Fruit fly (Drosophila melanogaster) whole organism, embryonic: Measurements from ENCODE around the gene CG4577.

Experiments
- CG1024 ChIP-seq: fragments of 200-800 bp; sonication (Bioruptor generic); IDR thresholded peaks from 2 replicates; pipeline ENCODE4 v1.3.6; 2022; ENCODE audit warnings: missing biosample characterization, missing genetic modification characterization
- CG11085 ChIP-seq: fragments of 200-800 bp; sonication (Bioruptor generic); IDR thresholded peaks from 2 replicates; pipeline ENCODE4 v1.3.6; 2022; ENCODE audit warnings: missing biosample characterization, missing genetic modification characterization
- CG13424 ChIP-seq: fragments of 200-800 bp; sonication (Bioruptor generic); optimal IDR thresholded peaks from 2 replicates; lab custom pipeline; 2019; ENCODE audit warnings: missing biosample characterization, mild to moderate bottlenecking, missing genetic modification characterization, moderate library complexity
- CG14050 ChIP-seq: fragments of 200-800 bp; sonication (Bioruptor generic); IDR thresholded peaks from 3 replicates; pipeline ENCODE4 v1.3.6; 2022; ENCODE audit warnings: missing biosample characterization, missing genetic modification characterization
- CG15073 ChIP-seq: fragments of 200-800 bp; sonication (Bioruptor generic); optimal IDR thresholded peaks from 2 replicates; lab custom pipeline; 2016; ENCODE audit warnings: missing biosample characterization, missing genetic modification characterization
- CG16779 ChIP-seq: fragments of 200-800 bp; sonication (Bioruptor generic); IDR thresholded peaks from 2 replicates; pipeline ENCODE4 v1.3.6; 2022; ENCODE audit warnings: missing biosample characterization, missing genetic modification characterization
- CG16813 ChIP-seq: fragments of 200-800 bp; sonication (Bioruptor generic); IDR thresholded peaks from 3 replicates; pipeline ENCODE4 v1.3.6; 2022; ENCODE audit warnings: missing biosample characterization, missing genetic modification characterization; ENCODE audit not compliant: partially characterized antibody
- CG17568 ChIP-seq: fragments of 200-800 bp; sonication (Bioruptor generic); optimal IDR thresholded peaks from 2 replicates; lab custom pipeline; 2018; ENCODE audit warnings: missing biosample characterization, mild to moderate bottlenecking, missing genetic modification characterization, moderate library complexity
- CG17612 ChIP-seq: fragments of 200-800 bp; sonication (Bioruptor generic); IDR thresholded peaks from 2 replicates; pipeline ENCODE4 v1.3.6; 2022; ENCODE audit warnings: missing biosample characterization, missing genetic modification characterization
- CG1792 ChIP-seq: fragments of 200-800 bp; sonication (Bioruptor generic); optimal IDR thresholded peaks from 2 replicates; lab custom pipeline; 2016; ENCODE audit warnings: missing biosample characterization, missing genetic modification characterization
- CG2120 ChIP-seq: fragments of 200-800 bp; sonication (Bioruptor generic); optimal IDR thresholded peaks from 3 replicates; lab custom pipeline; 2016; ENCODE audit warnings: missing biosample characterization, missing genetic modification characterization
- CG2678 ChIP-seq: fragments of 200-800 bp; sonication (Bioruptor generic); optimal IDR thresholded peaks from 3 replicates; lab custom pipeline; 2019; ENCODE audit warnings: missing biosample characterization, mild to moderate bottlenecking, missing genetic modification characterization, moderate library complexity
- CG31388 ChIP-seq: fragments of 200-800 bp; sonication (Bioruptor generic); optimal IDR thresholded peaks from 2 replicates; lab custom pipeline; 2016; ENCODE audit warnings: missing biosample characterization, missing genetic modification characterization
- CG4820 ChIP-seq: fragments of 200-800 bp; sonication (Bioruptor generic); optimal IDR thresholded peaks from 3 replicates; lab custom pipeline; 2016; ENCODE audit warnings: missing biosample characterization, missing genetic modification characterization
- CG5245 ChIP-seq: fragments of 200-800 bp; sonication (Bioruptor generic); optimal IDR thresholded peaks from 3 replicates; lab custom pipeline; 2016; ENCODE audit warnings: missing biosample characterization, missing genetic modification characterization
- CG7271 ChIP-seq: fragments of 200-800 bp; sonication (Bioruptor generic); optimal IDR thresholded peaks from 2 replicates; lab custom pipeline; 2018; ENCODE audit warnings: missing biosample characterization, mild to moderate bottlenecking, missing genetic modification characterization, moderate library complexity
- CG7372 ChIP-seq: fragments of 200-800 bp; sonication (Bioruptor generic); IDR thresholded peaks from 2 replicates; pipeline ENCODE4 v1.3.6; 2022; ENCODE audit warnings: missing biosample characterization, missing genetic modification characterization
- CG7556 ChIP-seq: fragments of 200-800 bp; sonication (Bioruptor generic); optimal IDR thresholded peaks from 2 replicates; lab custom pipeline; 2017; ENCODE audit warnings: missing biosample characterization, mild to moderate bottlenecking, missing genetic modification characterization
- CG8924 ChIP-seq: fragments of 200-800 bp; optimal IDR thresholded peaks from 3 replicates; lab custom pipeline; 2019; ENCODE audit warnings: missing biosample characterization, mild to moderate bottlenecking, missing genetic modification characterization, moderate library complexity
- CG9437 ChIP-seq: fragments of 200-800 bp; sonication (Bioruptor generic); optimal IDR thresholded peaks from 2 replicates; lab custom pipeline; 2018; ENCODE audit warnings: missing biosample characterization, mild to moderate bottlenecking, missing genetic modification characterization
- Dfd ChIP-seq, 2 experiments: fragments of >200 bp; optimal IDR thresholded peaks; 2 replicates each; lab custom pipeline; 2017; ENCODE audit warnings: missing biosample characterization in 2 of 2, missing genetic modification characterization in 2 of 2
- Hey ChIP-seq: fragments of 200-800 bp; sonication (Bioruptor generic); optimal IDR thresholded peaks from 3 replicates; lab custom pipeline; 2018; ENCODE audit warnings: missing biosample characterization, mild to moderate bottlenecking, missing genetic modification characterization
- HmgZ ChIP-seq: fragments of 200-800 bp; sonication (Bioruptor generic); optimal IDR thresholded peaks from 2 replicates; lab custom pipeline; 2018; ENCODE audit warnings: missing biosample characterization, mild to moderate bottlenecking, missing genetic modification characterization
- Hr39 ChIP-seq: fragments of >200 bp; optimal IDR thresholded peaks from 2 replicates; lab custom pipeline; 2017
- NFAT ChIP-seq: fragments of 200-800 bp; sonication (Bioruptor generic); IDR thresholded peaks from 2 replicates; pipeline ENCODE4 v1.3.6; 2022; ENCODE audit warnings: missing biosample characterization, missing genetic modification characterization
- Optix ChIP-seq: fragments of 200-800 bp; sonication (Bioruptor generic); IDR thresholded peaks from 3 replicates; pipeline ENCODE4 v1.3.6; 2022; ENCODE audit warnings: missing biosample characterization, missing genetic modification characterization
- Pdp1 ChIP-seq, 2 experiments: fragments of 200-800 bp; sonication (Bioruptor generic); optimal IDR thresholded peaks; 3 replicates each; lab custom pipeline; 2016; ENCODE audit warnings: missing biosample characterization in 2 of 2, missing genetic modification characterization in 2 of 2, mild to moderate bottlenecking in 1 of 2, moderate library complexity in 1 of 2
- Ptx1 ChIP-seq: fragments of 200-800 bp; sonication (Bioruptor generic); IDR thresholded peaks from 2 replicates; pipeline ENCODE4 v1.3.6; 2022; ENCODE audit warnings: missing biosample characterization, missing genetic modification characterization
- Sox100B ChIP-seq: fragments of 200-800 bp; sonication (Bioruptor generic); optimal IDR thresholded peaks from 3 replicates; lab custom pipeline; 2018; ENCODE audit warnings: missing biosample characterization, mild to moderate bottlenecking, missing genetic modification characterization
- Sox102F ChIP-seq: fragments of 200-800 bp; sonication (Bioruptor generic); optimal IDR thresholded peaks from 2 replicates; lab custom pipeline; 2018; ENCODE audit warnings: missing biosample characterization, mild to moderate bottlenecking, missing genetic modification characterization, moderate library complexity
- Sry-δ ChIP-seq: fragments of 200-800 bp; sonication (Bioruptor generic); optimal IDR thresholded peaks from 2 replicates; lab custom pipeline; 2016; ENCODE audit warnings: missing biosample characterization, missing genetic modification characterization
- TFAM ChIP-seq: fragments of 200-800 bp; sonication (Bioruptor generic); optimal IDR thresholded peaks from 2 replicates; lab custom pipeline; 2017; ENCODE audit warnings: missing biosample characterization, missing genetic modification characterization, inconsistent platforms
- Usf ChIP-seq: fragments of 200-800 bp; sonication (Bioruptor generic); optimal IDR thresholded peaks from 2 replicates; lab custom pipeline; 2017; ENCODE audit warnings: missing genotype, missing biosample characterization, missing genetic modification characterization
- Xbp1 ChIP-seq: fragments of 200-800 bp; sonication (Bioruptor generic); optimal IDR thresholded peaks from 3 replicates; lab custom pipeline; 2016; ENCODE audit warnings: missing biosample characterization, mild to moderate bottlenecking, missing genetic modification characterization
- Xrp1 ChIP-seq: fragments of 200-800 bp; sonication (Bioruptor generic); IDR thresholded peaks from 2 replicates; pipeline ENCODE4 v1.3.6; 2022; ENCODE audit warnings: missing biosample characterization, missing genetic modification characterization
- al ChIP-seq: fragments of 200-800 bp; sonication (Bioruptor generic); IDR thresholded peaks from 2 replicates; pipeline ENCODE4 v1.3.6; 2022; ENCODE audit warnings: missing biosample characterization, missing genetic modification characterization
- corto ChIP-seq: fragments of 200-800 bp; sonication (Bioruptor generic); optimal IDR thresholded peaks from 2 replicates; lab custom pipeline; 2016; ENCODE audit warnings: missing biosample characterization, mild to moderate bottlenecking, missing genetic modification characterization, moderate library complexity
- dpn ChIP-seq, 2 experiments: fragments of 200-800 bp; sonication (Bioruptor generic); optimal IDR thresholded peaks; 3 replicates each; lab custom pipeline; 2016; ENCODE audit warnings: missing biosample characterization in 2 of 2, missing genetic modification characterization in 2 of 2
- dysf ChIP-seq: fragments of 200-800 bp; sonication (Bioruptor generic); IDR thresholded peaks from 3 replicates; pipeline ENCODE4 v1.3.6; 2022; ENCODE audit warnings: missing biosample characterization, missing genetic modification characterization
- ftz-f1 ChIP-seq: fragments of 200-800 bp; sonication (Bioruptor generic); optimal IDR thresholded peaks from 2 replicates; lab custom pipeline; 2016; ENCODE audit warnings: missing biosample characterization, missing genetic modification characterization
- gcm2 ChIP-seq: fragments of 200-800 bp; sonication (Bioruptor generic); optimal IDR thresholded peaks from 2 replicates; lab custom pipeline; 2016; ENCODE audit warnings: missing biosample characterization, missing genetic modification characterization
- gem ChIP-seq: fragments of 200-800 bp; sonication (Bioruptor generic); optimal IDR thresholded peaks from 2 replicates; lab custom pipeline; 2019; ENCODE audit warnings: missing biosample characterization, mild to moderate bottlenecking, missing genetic modification characterization, moderate library complexity
- gsb ChIP-seq: fragments of 200-800 bp; sonication (Bioruptor generic); IDR thresholded peaks from 2 replicates; pipeline ENCODE4 v1.3.6; 2022; ENCODE audit warnings: missing biosample characterization, missing genetic modification characterization
- jigr1 ChIP-seq: fragments of 200-800 bp; sonication (Bioruptor generic); IDR thresholded peaks from 3 replicates; pipeline ENCODE4 v1.3.6; 2022; ENCODE audit warnings: missing biosample characterization, missing genetic modification characterization
- lmd ChIP-seq: fragments of 200-800 bp; sonication (Bioruptor generic); IDR thresholded peaks from 2 replicates; pipeline ENCODE4 v1.3.6; 2022; ENCODE audit warnings: missing biosample characterization, missing genetic modification characterization
- nau ChIP-seq: fragments of 200-800 bp; sonication (Bioruptor generic); optimal IDR thresholded peaks from 3 replicates; lab custom pipeline; 2017; ENCODE audit warnings: missing biosample characterization, mild to moderate bottlenecking, missing genetic modification characterization, missing genetic modification reagents
- pb ChIP-seq: fragments of 200-800 bp; sonication (Bioruptor generic); optimal IDR thresholded peaks from 3 replicates; lab custom pipeline; 2016; ENCODE audit warnings: missing biosample characterization, missing genetic modification characterization
- sisA ChIP-seq: fragments of 200-800 bp; sonication (Bioruptor generic); IDR thresholded peaks from 2 replicates; pipeline ENCODE4 v1.3.6; 2022; ENCODE audit warnings: missing biosample characterization, missing genetic modification characterization
- stc ChIP-seq: fragments of 200-800 bp; sonication (Bioruptor generic); IDR thresholded peaks from 2 replicates; pipeline ENCODE4 v1.3.6; 2022; ENCODE audit warnings: missing biosample characterization, missing genetic modification characterization
- stwl ChIP-seq: fragments of 200-800 bp; sonication (Bioruptor generic); optimal IDR thresholded peaks from 3 replicates; lab custom pipeline; 2018; ENCODE audit warnings: missing biosample characterization, mild to moderate bottlenecking, missing genetic modification characterization, moderate library complexity
- twi ChIP-seq: fragments of 200-800 bp; optimal IDR thresholded peaks from 2 replicates; lab custom pipeline; 2019; ENCODE audit warnings: missing biosample characterization, mild to moderate bottlenecking, missing genetic modification characterization, moderate library complexity
- zen2 ChIP-seq: fragments of 200-800 bp; sonication (Bioruptor generic); IDR thresholded peaks from 3 replicates; pipeline ENCODE4 v1.3.6; 2022; ENCODE audit warnings: missing biosample characterization, missing genetic modification characterization; ENCODE audit not compliant: partially characterized antibody
- zfh2 ChIP-seq: fragments of 200-800 bp; sonication (Bioruptor generic); optimal IDR thresholded peaks from 2 replicates; lab custom pipeline; 2016; ENCODE audit warnings: missing biosample characterization, missing genetic modification characterization

The CG4577 gene

DNA sequence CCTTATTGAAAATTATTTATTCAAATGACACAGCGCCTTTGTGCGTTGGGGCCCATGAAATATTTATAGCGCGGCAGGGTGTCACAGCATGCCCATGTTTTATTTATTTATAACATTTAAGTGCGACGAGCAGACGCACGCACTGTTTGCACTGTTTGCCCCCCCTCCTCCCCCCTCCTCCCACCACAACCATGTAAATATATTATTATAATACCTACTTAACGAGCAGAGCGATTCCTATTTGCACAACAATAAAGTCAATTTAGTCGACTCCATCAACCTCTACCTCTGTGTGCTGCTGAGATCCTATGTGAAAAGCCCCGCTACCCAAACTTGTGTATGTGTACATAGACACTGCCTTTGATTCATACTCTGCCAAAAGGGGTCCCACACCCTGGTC lies 39.8 kb upstream of the CG4577 start (continued):
- no peak for TF ChIP-seq NFAT (GFP tag; lab: Robert Waterston, UW)
- TF ChIP-seq CG2120 (GFP tag; lab: Kevin White, UChicago): no peak
- TF ChIP-seq stwl (tag; lab: Kevin White, UChicago): no peak
- TF ChIP-seq gem (tag; lab: Kevin White, UChicago): peak; percentile 59
- TF ChIP-seq Xrp1 (GFP tag; lab: Robert Waterston, UW): peak; percentile 47; the same call in 1 of the 2 replicates
- no peak for TF ChIP-seq HmgZ (tag; lab: Kevin White, UChicago)
- no peak for TF ChIP-seq TFAM
- TF ChIP-seq CG7271 (tag; lab: Kevin White, UChicago): no peak
- peak; percentile 27 for TF ChIP-seq CG8924 (tag; lab: Kevin White, UChicago)
- TF ChIP-seq CG14050 (GFP tag; lab: Robert Waterston, UW): no peak
- TF ChIP-seq CG5245 (GFP tag; lab: Kevin White, UChicago): no peak
- peak; percentile 40 for TF ChIP-seq nau (GFP tag; lab: Kevin White, UChicago)
- TF ChIP-seq CG7556: no peak
- TF ChIP-seq Hr39 (lab: Kevin White, UChicago): no peak
- no peak for TF ChIP-seq CG17612 (GFP tag; lab: Robert Waterston, UW)
- TF ChIP-seq CG17568 (GFP tag; lab: Kevin White, UChicago): no peak
- peak; percentile 50 for TF ChIP-seq Sox102F (GFP tag; lab: Kevin White, UChicago)
- no peak for TF ChIP-seq al
- peak; percentile 52 for TF ChIP-seq CG2678 (tag; lab: Kevin White, UChicago)
- TF ChIP-seq Usf (GFP tag; lab: Kevin White, UChicago): no peak
- TF ChIP-seq zen2: no peak
- no peak for TF ChIP-seq zfh2 (GFP tag; lab: Kevin White, UChicago)
- TF ChIP-seq CG16813: no peak
- TF ChIP-seq Pdp1 (GFP tag; optimal IDR thresholded peaks at IDR 0.05; lab: Kevin White, UChicago): no peak
- peak; percentile 17 for TF ChIP-seq Hey (tag; lab: Kevin White, UChicago)
- no peak for TF ChIP-seq CG31388 (GFP tag; lab: Kevin White, UChicago)
- peak; percentile 32; the same call in 1 of the 2 replicates for TF ChIP-seq CG1024 (GFP tag; lab: Robert Waterston, UW)
- TF ChIP-seq CG11085 (GFP tag; lab: Robert Waterston, UW): no peak
- TF ChIP-seq dysf (GFP tag; lab: Robert Waterston, UW): no peak; the same call in 2 of the 3 replicates
- no peak for TF ChIP-seq corto (GFP tag; lab: Kevin White, UChicago)
- no peak for TF ChIP-seq Sry-δ
- no peak for TF ChIP-seq lmd
- no peak for TF ChIP-seq Xbp1 (GFP tag; lab: Kevin White, UChicago)
- no peak for TF ChIP-seq Dfd (GFP tag; optimal IDR thresholded peaks at IDR 0.05; lab: Kevin White, UChicago)
- no peak for TF ChIP-seq CG16779 (GFP tag; lab: Robert Waterston, UW)
- TF ChIP-seq CG13424 (tag; lab: Kevin White, UChicago): peak; percentile 20
- peak; percentile 21 for TF ChIP-seq Sox100B (GFP tag; lab: Kevin White, UChicago)
- no peak for TF ChIP-seq gcm2 (GFP tag; lab: Kevin White, UChicago)
- TF ChIP-seq Ptx1 (GFP tag; lab: Robert Waterston, UW): no peak
- TF ChIP-seq sisA (GFP tag; lab: Robert Waterston, UW): no peak
- TF ChIP-seq CG15073 (GFP tag; lab: Kevin White, UChicago): no peak
- TF ChIP-seq dpn (GFP tag; optimal IDR thresholded peaks at IDR 0.05; lab: Kevin White, UChicago): no peak
- TF ChIP-seq jigr1 (GFP tag; lab: Robert Waterston, UW): no peak
- no peak; the same call in 1 of the 2 replicates for TF ChIP-seq stc (GFP tag; lab: Robert Waterston, UW)
- TF ChIP-seq CG1792: no peak
- TF ChIP-seq Optix (GFP tag; lab: Robert Waterston, UW): 0 out of 3 replicates have a peak, but pooled peaks have one; percentile 6
- no peak for TF ChIP-seq ftz-f1 (GFP tag; lab: Kevin White, UChicago)
- TF ChIP-seq CG4820 (GFP tag; lab: Kevin White, UChicago): no peak
- TF ChIP-seq CG7372: no peak
- no peak for TF ChIP-seq gsb (GFP tag; lab: Robert Waterston, UW)
- no peak for TF ChIP-seq CG9437
- TF ChIP-seq pb: no peak
- no peak for TF ChIP-seq twi
